Worm (Caenorhabditis elegans): Measurements from ENCODE around the gene aat-8.

Gene aat-8

DNA sequence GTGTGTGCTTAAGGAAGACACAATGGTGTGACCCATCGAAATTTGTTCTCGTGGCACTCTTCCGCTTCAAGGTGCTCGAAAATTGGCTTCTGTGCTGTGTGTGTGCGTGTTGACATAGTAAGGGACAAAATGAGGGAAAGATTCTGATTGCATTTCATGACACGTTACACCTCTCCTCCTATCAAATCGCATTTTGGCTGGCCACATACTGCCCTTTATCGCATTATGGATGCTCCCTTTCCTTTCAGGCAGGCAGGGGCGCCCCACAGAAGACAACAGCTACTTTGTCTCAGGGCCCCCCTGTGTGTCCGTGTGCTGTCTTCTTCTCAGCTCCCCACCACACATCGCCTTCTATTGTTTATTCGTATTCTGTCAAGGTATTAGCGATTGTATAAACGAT is 17.4 kb downstream of the aat-8 start:
- no peak for TF ChIP-seq unc-62 (GFP tag; optimal IDR thresholded peaks at IDR 0.05)

DNA sequence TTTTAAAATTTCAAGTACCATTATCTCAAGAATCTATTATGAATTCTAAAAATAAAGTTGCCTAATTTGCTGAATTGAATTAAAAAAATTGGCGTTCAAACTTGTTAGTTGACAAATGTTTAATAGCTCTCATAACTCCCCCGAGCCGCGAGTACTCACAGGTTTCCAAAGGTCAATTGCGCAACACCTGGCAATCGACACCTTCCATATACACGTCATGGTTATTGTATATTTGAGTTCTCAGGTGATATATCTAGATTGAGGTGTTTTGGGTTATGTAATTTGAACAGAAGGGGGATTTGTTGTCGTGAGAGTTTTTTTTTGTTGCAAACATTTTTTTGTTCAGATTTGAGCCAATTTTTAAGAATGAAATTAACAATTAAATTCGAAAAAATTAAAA is 20.3 kb downstream of the aat-8 start:
- no peak for TF ChIP-seq unc-62 (GFP tag; optimal IDR thresholded peaks at IDR 0.05)

DNA sequence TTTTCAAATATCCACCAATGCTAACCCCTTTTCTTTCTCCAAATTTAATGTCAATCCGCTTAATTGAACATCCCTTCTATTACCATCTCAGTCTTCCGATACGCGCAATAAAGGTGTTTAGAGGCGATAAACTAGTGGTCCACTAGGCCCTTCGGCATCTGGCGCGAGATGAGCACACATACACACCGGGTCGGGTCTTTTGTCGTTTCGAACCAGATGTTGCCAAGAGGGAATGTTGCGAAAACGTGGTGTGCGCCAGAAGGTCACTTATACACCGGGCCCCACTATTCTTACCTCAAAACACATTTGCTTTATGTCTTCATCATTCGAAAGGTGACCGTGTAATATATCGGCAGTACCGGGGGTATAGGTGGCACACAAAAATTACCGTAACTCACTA is 20.8 kb downstream of the aat-8 start:
- TF ChIP-seq unc-62 (GFP tag; optimal IDR thresholded peaks at IDR 0.05), result no peak

DNA sequence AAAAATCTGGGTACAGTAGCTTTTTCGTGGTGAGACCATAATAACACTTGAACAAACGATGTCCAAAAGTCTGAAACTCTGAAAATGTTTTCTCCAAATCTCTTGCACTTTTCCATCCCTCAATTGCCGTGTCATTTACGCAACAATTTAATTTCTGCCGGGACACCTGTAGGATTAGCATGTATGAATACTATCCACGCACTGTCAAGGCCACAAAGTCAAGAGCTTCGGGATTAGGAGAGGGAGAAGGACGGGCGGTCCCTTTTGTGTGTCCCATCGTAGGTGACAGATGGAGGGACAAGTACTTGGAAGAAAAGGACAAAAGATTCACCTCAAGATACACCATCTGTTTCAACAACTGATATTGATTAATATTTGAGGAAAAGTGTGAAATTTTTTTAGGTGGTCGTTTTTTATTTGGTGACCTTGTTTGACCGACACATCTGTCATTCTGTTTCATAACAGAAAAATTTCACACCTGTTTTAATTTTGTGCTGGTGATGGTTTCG is 21.8 kb downstream of the aat-8 start:
- no peak for TF ChIP-seq unc-62 (GFP tag; optimal IDR thresholded peaks at IDR 0.05)

DNA sequence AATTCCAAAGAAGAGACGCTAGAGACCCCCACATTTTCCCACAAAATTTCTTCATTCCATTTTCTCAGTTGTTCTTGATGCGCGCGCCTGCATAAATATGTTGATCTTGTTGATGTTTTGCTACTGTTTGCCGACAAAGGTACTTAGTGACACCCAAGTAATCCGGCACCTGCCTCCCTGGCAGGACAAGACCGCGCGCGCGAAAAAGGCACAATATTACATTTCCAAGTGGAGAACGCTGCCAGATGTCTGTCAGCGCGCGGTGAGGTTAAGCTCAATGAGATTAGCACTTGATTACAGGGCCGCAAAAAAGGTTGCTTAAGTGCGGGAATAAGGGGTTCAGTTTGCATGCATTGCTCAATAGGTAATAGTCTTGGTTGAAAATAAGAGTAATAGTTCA is 23.2 kb downstream of the aat-8 start:
- no peak for TF ChIP-seq unc-62 (GFP tag; optimal IDR thresholded peaks at IDR 0.05)

DNA sequence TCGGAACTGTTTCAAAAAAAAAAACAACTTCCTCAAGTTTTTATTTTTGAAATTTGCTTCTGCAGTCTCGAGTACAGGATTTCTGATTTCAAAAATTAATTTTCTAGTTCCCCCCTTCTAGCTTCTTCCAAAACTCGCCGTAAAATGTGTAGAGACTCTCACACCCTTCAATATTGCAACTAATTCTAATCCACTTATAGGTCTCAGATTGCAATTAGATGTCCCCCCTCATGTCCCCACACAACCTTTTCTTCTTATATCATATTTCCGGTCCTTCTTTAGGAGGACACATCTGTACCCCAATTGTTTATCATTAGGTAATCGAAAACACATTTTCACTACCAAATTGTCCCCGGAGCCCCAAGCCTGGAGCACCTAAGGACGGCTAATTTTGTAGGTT is 24.4 kb downstream of the aat-8 start:
- no peak for TF ChIP-seq unc-62 (GFP tag; optimal IDR thresholded peaks at IDR 0.05)

ce11 chrIV:3839420-3839819 is 25.4 kb downstream of the aat-8 start, which contains the start of gene F28F9.2:
TSS of gene F28F9.2 (plus strand) at chrIV:3839720.
- TF ChIP-seq unc-62 (GFP tag; optimal IDR thresholded peaks at IDR 0.05), result no peak

DNA sequence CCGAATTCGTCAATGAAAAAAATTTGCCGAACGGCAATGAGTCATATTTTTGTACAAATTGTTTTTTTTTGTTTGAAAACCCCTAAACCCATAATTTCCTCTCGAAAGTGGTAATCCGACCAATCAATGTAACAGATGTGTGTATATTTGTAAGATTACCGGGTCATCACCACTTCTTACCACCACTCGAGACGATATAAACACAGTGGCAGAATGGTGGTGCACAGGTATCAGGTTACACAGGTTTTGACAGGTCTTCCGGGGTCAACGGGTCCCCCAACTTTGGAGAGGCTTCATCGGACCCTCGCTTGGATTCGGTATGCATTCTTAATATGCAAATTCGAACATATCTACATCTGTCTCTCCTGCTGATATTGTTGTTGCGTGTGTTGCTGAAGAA is 26.2 kb downstream of the aat-8 start:
- TF ChIP-seq unc-62 (GFP tag; optimal IDR thresholded peaks at IDR 0.05), result no peak

- TF ChIP-seq unc-62 (GFP tag; optimal IDR thresholded peaks at IDR 0.05), result no peak
Measured at ce11 chrIV:3835065-3835464, 29.8 kb downstream of the aat-8 start, which contains the start of gene cal-3. TSS of gene cal-3 (minus strand) at chrIV:3835165.

ce11 chrIV:3833778-3834177 is 31.1 kb downstream of the aat-8 start:
- no peak for TF ChIP-seq unc-62 (GFP tag; optimal IDR thresholded peaks at IDR 0.05)

DNA sequence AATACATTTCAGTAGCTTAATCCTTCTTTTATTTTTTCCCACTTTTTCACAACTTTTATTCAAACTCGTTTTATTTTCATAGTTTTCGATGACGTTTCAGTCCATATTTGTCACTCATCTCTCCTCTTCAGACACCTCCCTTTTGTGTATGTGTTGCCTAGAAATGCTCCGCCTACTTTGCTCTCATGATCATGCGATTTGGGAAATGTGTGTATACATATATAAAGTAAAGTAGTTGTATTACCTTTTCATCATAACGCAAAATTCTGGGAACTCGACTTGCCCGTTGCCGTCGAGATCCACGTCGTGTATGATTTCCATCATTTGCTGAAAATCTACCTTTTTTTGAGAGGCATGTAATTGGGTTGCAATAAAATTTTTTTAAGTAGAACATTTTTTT is 32.8 kb downstream of the aat-8 start:
- no peak for TF ChIP-seq unc-62 (GFP tag; optimal IDR thresholded peaks at IDR 0.05)

ce11 chrIV:3827724-3828123 is 37.1 kb downstream of the aat-8 start:
- no peak for TF ChIP-seq unc-62 (GFP tag; optimal IDR thresholded peaks at IDR 0.05)

ce11 chrIV:3826590-3827128 is 38.2 kb downstream of the aat-8 start, which contains the start of gene F28F9.3:
TSS of gene F28F9.3 (plus strand) at chrIV:3826890.
- TF ChIP-seq unc-62 (GFP tag; optimal IDR thresholded peaks at IDR 0.05), result no peak

- TF ChIP-seq unc-62 (GFP tag; optimal IDR thresholded peaks at IDR 0.05), result no peak
Measured at ce11 chrIV:3825388-3825787, 39.5 kb downstream of the aat-8 start.

ce11 chrIV:3824720-3825119 is 40.1 kb downstream of the aat-8 start:
- TF ChIP-seq unc-62 (GFP tag; optimal IDR thresholded peaks at IDR 0.05), result no peak

DNA sequence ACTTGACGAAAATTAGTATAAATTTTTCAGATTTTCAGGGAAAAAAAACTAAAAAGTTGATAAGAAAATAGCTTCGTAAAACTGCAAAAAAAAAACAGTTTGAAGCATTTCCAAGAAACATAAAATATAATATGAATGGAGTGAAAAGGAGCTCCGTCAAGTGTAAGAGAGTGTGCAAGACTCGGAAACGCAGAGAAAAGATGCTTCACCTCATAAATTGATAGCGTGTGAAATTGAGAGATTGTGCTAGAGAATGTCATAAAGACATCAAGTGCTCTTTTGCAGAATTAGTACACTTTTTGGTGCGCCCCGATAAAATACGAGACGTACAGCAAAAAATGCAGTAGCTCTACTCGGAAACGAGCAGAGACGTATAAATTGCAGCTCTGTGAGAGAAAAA is 43.3 kb downstream of the aat-8 start:
- TF ChIP-seq unc-62 (GFP tag; optimal IDR thresholded peaks at IDR 0.05), result no peak

- TF ChIP-seq unc-62 (GFP tag; optimal IDR thresholded peaks at IDR 0.05), result no peak
Measured at ce11 chrIV:3820133-3820532, 44.7 kb downstream of the aat-8 start.

ce11 chrIV:3819278-3819777 is 45.5 kb downstream of the aat-8 start, which contains the start of gene bris-1:
TSS of gene bris-1 (minus strand) at chrIV:3819328.
- TF ChIP-seq unc-62 (GFP tag; optimal IDR thresholded peaks at IDR 0.05), result no peak

Data from whole organism, dauer.